Worm (Caenorhabditis elegans): ENCODE results near the gene F55H2.7.

- TF ChIP-seq tbx-11 (GFP tag; IDR thresholded peaks at IDR 0.05) = no peak
- no peak for TF ChIP-seq ama-1 (optimal IDR thresholded peaks at IDR 0.05)
- no peak for TF ChIP-seq tra-4 (tag; optimal IDR thresholded peaks at IDR 0.05)
- TF ChIP-seq scrt-1 (GFP tag; IDR thresholded peaks at IDR 0.05) = no peak
- no peak for TF ChIP-seq sea-1 (GFP tag; conservative IDR thresholded peaks at IDR 0.05)
- no peak for TF ChIP-seq aly-1 (tag; optimal IDR thresholded peaks at IDR 0.05)
- TF ChIP-seq pes-1 (GFP tag; IDR thresholded peaks at IDR 0.05) = no peak
- TF ChIP-seq hmbx-1 (tag; optimal IDR thresholded peaks at IDR 0.05) = no peak
- TF ChIP-seq hnd-1 (tag; optimal IDR thresholded peaks at IDR 0.05) = no peak
- TF ChIP-seq ceh-36 (tag; optimal IDR thresholded peaks at IDR 0.05) = no peak
- no peak for TF ChIP-seq tbx-37 (GFP tag; conservative IDR thresholded peaks at IDR 0.05)
- TF ChIP-seq F13C5.2 (tag; optimal IDR thresholded peaks at IDR 0.05) = no peak
- TF ChIP-seq ceh-13 (GFP tag; optimal IDR thresholded peaks at IDR 0.05) = no peak
These were observed 5.0 kb downstream of the F55H2.7 start, which contains the start of gene F55H2.5 for ce11 chrIII:9511055-9511520.
